Fruit fly (Drosophila melanogaster) whole organism, embryonic: ENCODE results near the gene srp.

ENCODE experiments used
- Bdp1 ChIP-seq: fragments of 200-800 bp; sonication (Bioruptor generic); optimal IDR thresholded peaks from 3 replicates; lab custom pipeline; 2016; ENCODE audit warnings: missing biosample characterization, missing genetic modification characterization
- CG10431 ChIP-seq: fragments of 200-800 bp; sonication (Bioruptor generic); optimal IDR thresholded peaks from 3 replicates; lab custom pipeline; 2018; ENCODE audit warnings: missing biosample characterization, mild to moderate bottlenecking, missing genetic modification characterization
- CG10654 ChIP-seq: fragments of 200-800 bp; sonication (Bioruptor generic); optimal IDR thresholded peaks from 2 replicates; lab custom pipeline; 2016; ENCODE audit warnings: missing biosample characterization, missing genetic modification characterization
- CG11695 ChIP-seq: fragments of 200-800 bp; sonication (Bioruptor generic); IDR thresholded peaks from 3 replicates; pipeline ENCODE4 v1.3.6; 2022; ENCODE audit warnings: missing biosample characterization, missing genetic modification characterization
- CG13894 ChIP-seq: fragments of 200-800 bp; sonication (Bioruptor generic); optimal IDR thresholded peaks from 3 replicates; lab custom pipeline; 2018; ENCODE audit warnings: missing biosample characterization, mild to moderate bottlenecking, missing genetic modification characterization, moderate library complexity
- CG15601 ChIP-seq: fragments of 200-800 bp; sonication (Bioruptor generic); optimal IDR thresholded peaks from 3 replicates; lab custom pipeline; 2019; ENCODE audit warnings: missing biosample characterization, mild to moderate bottlenecking, missing genetic modification characterization, moderate library complexity
- CG1647 ChIP-seq: fragments of 200-800 bp; sonication (Bioruptor generic); optimal IDR thresholded peaks from 3 replicates; lab custom pipeline; 2016; ENCODE audit warnings: missing biosample characterization, missing genetic modification characterization
- CG17186 ChIP-seq: fragments of 200-800 bp; sonication (Bioruptor generic); optimal IDR thresholded peaks from 3 replicates; lab custom pipeline; 2017; ENCODE audit warnings: missing biosample characterization, missing genetic modification reagents, missing genetic modification characterization
- CG18476 ChIP-seq: fragments of 200-800 bp; sonication (Bioruptor generic); optimal IDR thresholded peaks from 2 replicates; lab custom pipeline; 2016; ENCODE audit warnings: missing biosample characterization, mild to moderate bottlenecking, missing genetic modification characterization
- CG18619 ChIP-seq: fragments of 200-800 bp; sonication (Bioruptor generic); optimal IDR thresholded peaks from 3 replicates; lab custom pipeline; 2017; ENCODE audit warnings: missing biosample characterization, mild to moderate bottlenecking, missing genetic modification characterization
- CG2129 ChIP-seq: fragments of 200-800 bp; sonication (Bioruptor generic); IDR thresholded peaks from 2 replicates; pipeline ENCODE4 v1.3.6; 2022; ENCODE audit warnings: missing biosample characterization, missing genetic modification characterization; ENCODE audit not compliant: partially characterized antibody
- CG3163 ChIP-seq: fragments of 200-800 bp; sonication (Bioruptor generic); optimal IDR thresholded peaks from 3 replicates; lab custom pipeline; 2016; ENCODE audit warnings: missing biosample characterization, missing genetic modification characterization
- CG4617 ChIP-seq: fragments of 200-800 bp; sonication (Bioruptor generic); optimal IDR thresholded peaks from 3 replicates; lab custom pipeline; 2016; ENCODE audit warnings: missing biosample characterization, missing genetic modification characterization, borderline replicate concordance
- CG4854 ChIP-seq: fragments of 200-800 bp; sonication (Bioruptor generic); optimal IDR thresholded peaks from 2 replicates; lab custom pipeline; 2016; ENCODE audit warnings: missing biosample characterization, missing genetic modification characterization, inconsistent platforms
- CG6272 ChIP-seq: fragments of 200-800 bp; sonication (Bioruptor generic); IDR thresholded peaks from 2 replicates; pipeline ENCODE4 v1.3.6; 2022; ENCODE audit warnings: missing biosample characterization, missing genetic modification characterization
- CG6813 ChIP-seq: fragments of 200-800 bp; sonication (Bioruptor generic); optimal IDR thresholded peaks from 2 replicates; lab custom pipeline; 2017; ENCODE audit warnings: missing biosample characterization, missing genetic modification characterization, mild to moderate bottlenecking, moderate library complexity, missing genetic modification reagents
- CG7357 ChIP-seq: fragments of 200-800 bp; sonication (Bioruptor generic); IDR thresholded peaks from 3 replicates; pipeline ENCODE4 v1.3.6; 2022; ENCODE audit warnings: missing biosample characterization, missing genetic modification characterization
- CG7963 ChIP-seq: fragments of 200-800 bp; sonication (Bioruptor generic); IDR thresholded peaks from 3 replicates; pipeline ENCODE4 v1.3.6; 2022; ENCODE audit warnings: missing biosample characterization, missing genetic modification characterization; ENCODE audit not compliant: partially characterized antibody
- CG9727 ChIP-seq: fragments of 200-800 bp; sonication (Bioruptor generic); optimal IDR thresholded peaks from 3 replicates; lab custom pipeline; 2017; ENCODE audit warnings: missing biosample characterization, mild to moderate bottlenecking, missing genetic modification characterization
- D19A ChIP-seq: fragments of 200-800 bp; optimal IDR thresholded peaks from 3 replicates; lab custom pipeline; 2019; ENCODE audit warnings: missing biosample characterization, mild to moderate bottlenecking, missing genetic modification characterization, moderate library complexity
- Fer2 ChIP-seq: fragments of 200-800 bp; sonication (Bioruptor generic); optimal IDR thresholded peaks from 2 replicates; lab custom pipeline; 2018; ENCODE audit warnings: missing biosample characterization, mild to moderate bottlenecking, missing genetic modification characterization, moderate library complexity
- HmgZ ChIP-seq: fragments of 200-800 bp; sonication (Bioruptor generic); optimal IDR thresholded peaks from 2 replicates; lab custom pipeline; 2018; ENCODE audit warnings: missing biosample characterization, mild to moderate bottlenecking, missing genetic modification characterization
- NK7.1 ChIP-seq: fragments of 200-800 bp; sonication (Bioruptor generic); optimal IDR thresholded peaks from 3 replicates; lab custom pipeline; 2016; ENCODE audit warnings: missing biosample characterization, missing genetic modification characterization
- Oli ChIP-seq: fragments of 200-800 bp; sonication (Bioruptor generic); optimal IDR thresholded peaks from 2 replicates; lab custom pipeline; 2018; ENCODE audit warnings: missing biosample characterization, mild to moderate bottlenecking, missing genetic modification characterization, moderate library complexity
- Sin3A ChIP-seq: fragments of >200 bp; optimal IDR thresholded peaks from 2 replicates; lab custom pipeline; 2018
- Six4 ChIP-seq: fragments of 200-800 bp; sonication (Bioruptor generic); optimal IDR thresholded peaks from 2 replicates; lab custom pipeline; 2016; ENCODE audit warnings: missing biosample characterization, missing genetic modification characterization
- Trl ChIP-seq, 3 experiments: fragments of >200 bp in 2 of 3; fragments of 200-800 bp in 1 of 3; sonication (Bioruptor generic) in 1 of 3; optimal IDR thresholded peaks; 2 replicates in 1 of 3; 3 replicates in 2 of 3; lab custom pipeline; 2016 to 2017; ENCODE audit warnings: missing biosample characterization in 1 of 3, missing genetic modification characterization in 1 of 3
- abd-A ChIP-seq: fragments of 200-800 bp; sonication (Bioruptor generic); optimal IDR thresholded peaks from 3 replicates; lab custom pipeline; 2019; ENCODE audit warnings: missing biosample characterization, mild to moderate bottlenecking, missing genetic modification characterization, moderate library complexity
- ash1 ChIP-seq: fragments of 200-800 bp; sonication (Bioruptor generic); optimal IDR thresholded peaks from 2 replicates; lab custom pipeline; 2018; ENCODE audit warnings: missing biosample characterization, mild to moderate bottlenecking, missing genetic modification characterization
- ato ChIP-seq: fragments of 200-800 bp; sonication (Bioruptor generic); IDR thresholded peaks from 2 replicates; pipeline ENCODE4 v1.3.6; 2022; ENCODE audit warnings: missing biosample characterization, missing genetic modification characterization; ENCODE audit not compliant: partially characterized antibody
- br ChIP-seq: fragments of >200 bp; optimal IDR thresholded peaks from 2 replicates; lab custom pipeline; 2017
- cas ChIP-seq: fragments of 200-800 bp; sonication (Bioruptor generic); IDR thresholded peaks from 2 replicates; pipeline ENCODE4 v1.3.6; 2022; ENCODE audit warnings: missing biosample characterization, missing genetic modification characterization
- chif ChIP-seq, 2 experiments: fragments of 200-800 bp; sonication (Bioruptor generic); optimal IDR thresholded peaks; 3 replicates each; lab custom pipeline; 2016; ENCODE audit warnings: missing biosample characterization in 2 of 2, missing genetic modification characterization in 2 of 2
- chm ChIP-seq: fragments of 200-800 bp; sonication (Bioruptor generic); IDR thresholded peaks from 2 replicates; pipeline ENCODE4 v1.3.6; 2022; ENCODE audit warnings: missing biosample characterization, missing genetic modification characterization
- chn ChIP-seq: fragments of 200-800 bp; sonication (Bioruptor generic); optimal IDR thresholded peaks from 2 replicates; lab custom pipeline; 2016; ENCODE audit warnings: missing biosample characterization, missing genetic modification characterization
- ci ChIP-seq: fragments of 200-800 bp; sonication (Bioruptor generic); IDR thresholded peaks from 3 replicates; pipeline ENCODE4 v1.3.6; 2022; ENCODE audit warnings: missing biosample characterization, missing genetic modification characterization
- dimm ChIP-seq: fragments of 200-800 bp; sonication (Bioruptor generic); IDR thresholded peaks from 2 replicates; pipeline ENCODE4 v1.3.6; 2022; ENCODE audit warnings: missing biosample characterization, missing genetic modification characterization
- ems ChIP-seq: fragments of 200-800 bp; sonication (Bioruptor generic); optimal IDR thresholded peaks from 3 replicates; lab custom pipeline; 2016; ENCODE audit warnings: missing biosample characterization, missing genetic modification characterization
- grau ChIP-seq: fragments of 200-800 bp; optimal IDR thresholded peaks from 3 replicates; lab custom pipeline; 2019; ENCODE audit warnings: missing biosample characterization, mild to moderate bottlenecking, missing genetic modification characterization, moderate library complexity
- gro ChIP-seq: fragments of 200-800 bp; sonication (Bioruptor generic); optimal IDR thresholded peaks from 2 replicates; lab custom pipeline; 2016; ENCODE audit warnings: missing biosample characterization, missing genetic modification characterization
- gsb-n ChIP-seq: fragments of 200-800 bp; sonication (Bioruptor generic); optimal IDR thresholded peaks from 3 replicates; lab custom pipeline; 2018; ENCODE audit warnings: missing biosample characterization, mild to moderate bottlenecking, missing genetic modification characterization
- her ChIP-seq: fragments of 200-800 bp; sonication (Bioruptor generic); optimal IDR thresholded peaks from 2 replicates; lab custom pipeline; 2016; ENCODE audit warnings: missing biosample characterization, missing genetic modification characterization
- kay ChIP-seq: fragments of 200-800 bp; sonication (Bioruptor generic); optimal IDR thresholded peaks from 2 replicates; lab custom pipeline; 2016; ENCODE audit warnings: missing biosample characterization, missing genetic modification characterization
- kni ChIP-seq: fragments of 200-800 bp; sonication (Bioruptor generic); optimal IDR thresholded peaks from 3 replicates; lab custom pipeline; 2017; ENCODE audit warnings: mild to moderate bottlenecking, missing biosample characterization, missing genetic modification reagents, missing genetic modification characterization
- mld ChIP-seq: fragments of 200-800 bp; sonication (Bioruptor generic); IDR thresholded peaks from 3 replicates; pipeline ENCODE4 v1.3.6; 2022; ENCODE audit warnings: missing biosample characterization, missing genetic modification characterization; ENCODE audit not compliant: partially characterized antibody
- otp ChIP-seq: fragments of 200-800 bp; sonication (Bioruptor generic); IDR thresholded peaks from 3 replicates; pipeline ENCODE4, ENCODE4 v1.3.6; 2022; ENCODE audit warnings: missing biosample characterization, missing genetic modification characterization
- psq ChIP-seq: fragments of 200-800 bp; sonication (Bioruptor generic); optimal IDR thresholded peaks from 2 replicates; lab custom pipeline; 2017; ENCODE audit warnings: missing biosample characterization, missing genetic modification characterization
- ro ChIP-seq: fragments of 200-800 bp; sonication (Bioruptor generic); IDR thresholded peaks from 2 replicates; pipeline ENCODE4 v1.3.6; 2022; ENCODE audit warnings: missing biosample characterization, missing genetic modification characterization
- seq ChIP-seq: fragments of 200-800 bp; sonication (Bioruptor generic); IDR thresholded peaks from 2 replicates; pipeline ENCODE4 v1.3.6; 2022; ENCODE audit warnings: missing biosample characterization, missing genetic modification characterization
- ssp ChIP-seq: fragments of 200-800 bp; sonication (Bioruptor generic); IDR thresholded peaks from 2 replicates; pipeline ENCODE4 v1.3.6; 2022; ENCODE audit warnings: missing biosample characterization, missing genetic modification characterization
- toy ChIP-seq: fragments of 200-800 bp; sonication (Bioruptor generic); IDR thresholded peaks from 2 replicates; pipeline ENCODE4 v1.3.6; 2022; ENCODE audit warnings: missing biosample characterization, missing genetic modification characterization
- vfl ChIP-seq: fragments of 200-800 bp; sonication (Bioruptor generic); optimal IDR thresholded peaks from 2 replicates; lab custom pipeline; 2016; ENCODE audit warnings: missing biosample characterization, missing genetic modification characterization

The srp gene

DNA sequence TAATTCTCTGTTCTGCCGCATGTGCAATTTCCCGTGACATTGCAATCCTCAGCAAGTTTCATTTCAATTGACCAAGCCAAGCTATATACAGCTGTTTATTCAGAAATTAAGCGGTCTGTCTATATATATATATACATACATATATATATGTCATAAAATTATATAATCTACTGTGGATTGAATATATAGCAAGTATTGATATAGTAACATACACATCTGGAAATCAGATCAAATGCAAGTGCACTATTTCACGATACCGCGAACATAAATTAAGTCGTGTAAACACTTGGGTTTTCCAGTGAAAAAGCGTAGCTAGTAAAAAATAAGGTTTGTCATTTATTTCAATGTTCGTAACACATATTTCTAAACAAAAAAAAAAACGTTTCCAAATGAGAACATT is 60.1 kb downstream of the srp start, which contains the start of gene Jhbp5:
TSS of gene Jhbp5 (minus strand) at position 101 of the 400 bp plus-strand sequence.
- TF ChIP-seq CG13894 (tag; lab: Kevin White, UChicago) (no peak), Sin3A (lab: Kevin White, UChicago) (no peak), kay (GFP tag; lab: Kevin White, UChicago) (no peak), kni (GFP tag; lab: Kevin White, UChicago) (no peak), chif (GFP tag; optimal IDR thresholded peaks at IDR 0.05; lab: Kevin White, UChicago) (no peak), CG6272 (no peak), vfl (GFP tag; lab: Kevin White, UChicago) (no peak), seq (GFP tag; lab: Robert Waterston, UW) (no peak), Bdp1 (no peak), ems (no peak), CG6813 (no peak), toy (GFP tag; lab: Robert Waterston, UW) (no peak), her (GFP tag; lab: Kevin White, UChicago) (no peak), ato (GFP tag; lab: Robert Waterston, UW) (no peak), CG10654 (no peak), CG10431 (GFP tag; lab: Kevin White, UChicago) (no peak), Six4 (GFP tag; lab: Kevin White, UChicago) (no peak), CG18476 (GFP tag; lab: Kevin White, UChicago) (no peak), grau (tag; lab: Kevin White, UChicago) (no peak)

DNA sequence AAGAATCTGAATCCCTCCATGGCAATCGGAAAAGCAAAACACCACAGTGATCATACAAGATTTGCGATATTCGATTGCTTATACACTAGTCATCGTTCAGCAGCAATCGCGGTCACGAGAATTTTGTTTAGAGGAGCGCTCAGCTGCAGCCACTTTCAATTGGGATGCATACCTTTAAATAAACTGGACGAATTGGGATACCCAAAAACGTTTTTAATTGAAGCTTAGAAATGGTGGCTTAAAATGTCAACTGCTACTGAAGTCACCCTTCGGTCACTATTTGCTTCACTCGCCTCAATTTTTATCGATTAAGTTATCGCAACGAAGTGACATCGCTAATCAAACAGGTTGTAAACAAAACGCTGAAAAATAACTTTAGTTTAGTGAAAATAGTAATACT is 63.4 kb downstream of the srp start, which contains the start of the genes IKKbeta and CG5013:
TSS of gene IKKbeta (minus strand) at position 53 of the 400 bp plus-strand sequence.
TSS of gene CG5013 (plus strand) at position 302 of the 400 bp plus-strand sequence.
- TF ChIP-seq CG2129 (peak; percentile 57), CG4617 (peak; percentile 85), CG7963 (GFP tag; lab: Robert Waterston, UW) (peak; percentile 73), CG3163 (GFP tag; lab: Kevin White, UChicago) (peak; percentile 26), gro (peak; percentile 71), gsb-n (tag; lab: Kevin White, UChicago) (no peak), CG4854 (GFP tag; lab: Kevin White, UChicago) (no peak), dimm (GFP tag; lab: Robert Waterston, UW) (no peak), HmgZ (peak; percentile 73), br (lab: Kevin White, UChicago) (no peak), psq (no peak), NK7.1 (peak; percentile 8), CG1647 (GFP tag; lab: Kevin White, UChicago) (no peak), abd-A (no peak), CG7357 (GFP tag; lab: Robert Waterston, UW) (no peak), Trl (optimal IDR thresholded peaks at IDR 0.05; lab: Kevin White, UChicago) (no peak), Trl (GFP tag; optimal IDR thresholded peaks at IDR 0.05; lab: Kevin White, UChicago) (peak; percentile 63), chn (GFP tag; lab: Kevin White, UChicago) (peak; percentile 63), cas (GFP tag; lab: Robert Waterston, UW) (no peak), ash1 (GFP tag; lab: Kevin White, UChicago) (no peak), ro (GFP tag; lab: Robert Waterston, UW) (no peak), Oli (tag; lab: Kevin White, UChicago) (no peak), D19A (tag; lab: Kevin White, UChicago) (peak; percentile 21), CG15601 (no peak), CG9727 (peak; percentile 48), CG11695 (GFP tag; lab: Robert Waterston, UW) (no peak), CG17186 (GFP tag; lab: Kevin White, UChicago) (peak; percentile 25), mld (GFP tag; lab: Robert Waterston, UW) (peak; percentile 69), chm (GFP tag; lab: Robert Waterston, UW) (no peak), ssp (peak; percentile 34; the same call in 1 of the 2 replicates), otp (GFP tag; lab: Robert Waterston, UW) (no peak), Fer2 (tag; lab: Kevin White, UChicago) (no peak), CG18619 (peak; percentile 5), ci (GFP tag; lab: Robert Waterston, UW) (0 out of 3 replicates have a peak, but pooled peaks have one; percentile 49)
